Worm (Caenorhabditis elegans) whole organism, mixed stage, embryonic: ENCODE measurements around the gene arf-1.

Experiments
- bed-3 ChIP-seq: fragments of 200-800 bp; sonication (Bioruptor generic); optimal IDR thresholded peaks from 3 replicates; lab custom pipeline; 2018; ENCODE audit warnings: mild to moderate bottlenecking, missing genetic modification characterization, moderate library complexity, missing compliant biosample characterization
- elt-1 ChIP-seq: sonication (generic microtip); optimal IDR thresholded peaks from 2 replicates; lab custom pipeline; 2017; ENCODE audit warnings: missing genetic modification characterization, mild to moderate bottlenecking, missing compliant biosample characterization, antibody characterized with exemption, moderate library complexity, borderline replicate concordance; ENCODE audit not compliant: insufficient read depth
- elt-3 ChIP-seq: fragments of 150-350 bp; optimal IDR thresholded peaks from 2 replicates; lab custom pipeline; 2014; ENCODE audit warnings: missing biosample characterization, missing genetic modification characterization
- lsy-2 ChIP-seq: fragments of 150-350 bp; optimal IDR thresholded peaks from 2 replicates; lab custom pipeline; 2014; ENCODE audit warnings: missing biosample characterization, missing genetic modification characterization
- mep-1 ChIP-seq: fragments of 150-350 bp; optimal IDR thresholded peaks from 2 replicates; lab custom pipeline; 2017; ENCODE audit warnings: missing biosample characterization, missing genetic modification reagents, missing genetic modification characterization, inconsistent platforms
- pha-4 ChIP-seq: fragments of 150-350 bp; optimal IDR thresholded peaks from 2 replicates; lab custom pipeline; 2018; ENCODE audit warnings: missing biosample characterization, missing genetic modification reagents, missing genetic modification characterization
- unc-120 ChIP-seq: sonication (generic microtip); optimal IDR thresholded peaks from 2 replicates; lab custom pipeline; 2017; ENCODE audit warnings: missing genetic modification characterization, missing compliant biosample characterization; ENCODE audit not compliant: poor library complexity, severe bottlenecking
- unc-62 ChIP-seq: fragments of 150-350 bp; optimal IDR thresholded peaks from 2 replicates; lab custom pipeline; 2014; ENCODE audit warnings: missing biosample characterization, missing genetic modification reagents, missing genetic modification characterization
- ztf-11 ChIP-seq: fragments of 150-350 bp; optimal IDR thresholded peaks from 2 replicates; lab custom pipeline; 2014; ENCODE audit warnings: missing biosample characterization, missing genetic modification characterization

DNA sequence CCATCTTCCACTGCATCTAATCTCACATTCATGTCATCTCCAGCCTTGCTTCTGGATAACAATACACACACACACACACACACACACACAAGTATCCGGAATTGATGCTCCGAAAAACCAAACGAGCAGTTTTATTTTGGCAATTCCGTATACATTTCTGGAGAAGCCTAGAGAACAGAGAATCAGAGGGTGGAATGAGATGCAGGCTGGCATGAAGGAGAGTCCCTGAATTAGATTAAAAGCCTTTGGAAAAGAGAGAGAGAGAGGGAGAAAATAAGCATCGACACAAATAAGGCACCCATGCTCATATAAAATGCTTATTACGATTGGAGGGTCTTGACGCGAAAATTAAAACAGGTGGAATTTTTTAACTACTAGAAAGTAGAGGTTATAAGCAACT lies 46.0 kb downstream of the arf-1 start:
- TF ChIP-seq elt-3 (no peak), unc-120 (tag; lab: Kevin White, UChicago) (no peak), pha-4 (no peak), unc-62 (GFP tag; lab: Kevin White, UChicago) (no peak), lsy-2 (tag; lab: Kevin White, UChicago) (no peak), mep-1 (tag; lab: Kevin White, UChicago) (no peak), ztf-11 (tag; lab: Kevin White, UChicago) (no peak), elt-1 (tag; lab: Kevin White, UChicago) (no peak), bed-3 (GFP tag; lab: Kevin White, UChicago) (no peak)
